Fruit fly (Drosophila melanogaster) whole organism, prepupa: Measurements from ENCODE around the gene scf.

Experiments
- Blimp-1 ChIP-seq: fragments of 200-800 bp; sonication (Bioruptor generic); optimal IDR thresholded peaks from 3 replicates; lab custom pipeline; 2017; ENCODE audit warnings: missing biosample characterization, missing genetic modification characterization, mild to moderate bottlenecking, moderate library complexity, missing genetic modification reagents
- CG10631 ChIP-seq: fragments of 200-800 bp; sonication (Bioruptor generic); optimal IDR thresholded peaks from 2 replicates; lab custom pipeline; 2016; ENCODE audit warnings: missing biosample characterization, missing genetic modification characterization
- CG10669 ChIP-seq: fragments of 200-800 bp; sonication (Bioruptor generic); optimal IDR thresholded peaks from 3 replicates; lab custom pipeline; 2018; ENCODE audit warnings: missing biosample characterization, mild to moderate bottlenecking, missing genetic modification characterization, moderate library complexity
- CG11294 ChIP-seq: fragments of 200-800 bp; sonication (Bioruptor generic); IDR thresholded peaks from 2 replicates; pipeline ENCODE4 v1.3.6; 2022; ENCODE audit warnings: missing biosample characterization, missing genetic modification characterization
- CG11762 ChIP-seq: fragments of 200-800 bp; sonication (Bioruptor generic); optimal IDR thresholded peaks from 3 replicates; lab custom pipeline; 2016; ENCODE audit warnings: missing biosample characterization, missing genetic modification characterization; ENCODE audit not compliant: insufficient read depth
- CG11902 ChIP-seq: fragments of 200-800 bp; sonication (Bioruptor generic); optimal IDR thresholded peaks from 3 replicates; lab custom pipeline; 2016; ENCODE audit warnings: missing biosample characterization, missing genetic modification characterization
- CG15336 ChIP-seq: fragments of 200-800 bp; sonication (Bioruptor generic); IDR thresholded peaks from 2 replicates; pipeline ENCODE4 v1.3.6; 2022; ENCODE audit warnings: missing biosample characterization, missing genetic modification characterization
- CG1621 ChIP-seq: fragments of 200-800 bp; sonication (Bioruptor generic); optimal IDR thresholded peaks from 3 replicates; lab custom pipeline; 2018; ENCODE audit warnings: missing biosample characterization, mild to moderate bottlenecking, missing genetic modification characterization
- CG3032 ChIP-seq: fragments of 200-800 bp; optimal IDR thresholded peaks from 2 replicates; lab custom pipeline; 2019; ENCODE audit warnings: missing biosample characterization, mild to moderate bottlenecking, missing genetic modification characterization, moderate library complexity
- CG31627 ChIP-seq: fragments of 200-800 bp; sonication (Bioruptor generic); optimal IDR thresholded peaks from 3 replicates; lab custom pipeline; 2016; ENCODE audit warnings: missing biosample characterization, missing genetic modification characterization
- CG32006 ChIP-seq: fragments of 200-800 bp; sonication (Bioruptor generic); optimal IDR thresholded peaks from 3 replicates; lab custom pipeline; 2017; ENCODE audit warnings: missing biosample characterization, mild to moderate bottlenecking, missing genetic modification characterization
- CG34406 ChIP-seq: fragments of 200-800 bp; sonication (Bioruptor generic); optimal IDR thresholded peaks from 3 replicates; lab custom pipeline; 2016; ENCODE audit warnings: missing biosample characterization, missing genetic modification characterization
- CG3919 ChIP-seq: fragments of 200-800 bp; sonication (Bioruptor generic); optimal IDR thresholded peaks from 3 replicates; lab custom pipeline; 2016; ENCODE audit warnings: missing biosample characterization, missing genetic modification characterization
- CG4318 ChIP-seq: fragments of 200-800 bp; sonication (Bioruptor generic); optimal IDR thresholded peaks from 3 replicates; lab custom pipeline; 2017; ENCODE audit warnings: missing biosample characterization, mild to moderate bottlenecking, missing genetic modification characterization
- CG6163 ChIP-seq: fragments of 200-800 bp; sonication (Bioruptor generic); IDR thresholded peaks from 3 replicates; pipeline ENCODE4 v1.3.6; 2022; ENCODE audit warnings: missing biosample characterization, missing genetic modification characterization
- CG6276 ChIP-seq: fragments of 200-800 bp; sonication (Bioruptor generic); optimal IDR thresholded peaks from 2 replicates; lab custom pipeline; 2017; ENCODE audit warnings: missing biosample characterization, mild to moderate bottlenecking, missing genetic modification characterization
- CG6792 ChIP-seq: fragments of 200-800 bp; sonication (Bioruptor generic); optimal IDR thresholded peaks from 3 replicates; lab custom pipeline; 2016; ENCODE audit warnings: missing biosample characterization, missing genetic modification characterization
- CG6808 ChIP-seq: fragments of 200-800 bp; sonication (Bioruptor generic); optimal IDR thresholded peaks from 3 replicates; lab custom pipeline; 2017; ENCODE audit warnings: missing biosample characterization, missing genetic modification characterization, mild to moderate bottlenecking, moderate library complexity, missing genetic modification reagents
- CG6854 ChIP-seq: fragments of 200-800 bp; sonication (Bioruptor generic); optimal IDR thresholded peaks from 2 replicates; lab custom pipeline; 2017; ENCODE audit warnings: missing biosample characterization, mild to moderate bottlenecking, missing genetic modification characterization
- CG7368 ChIP-seq: fragments of 200-800 bp; sonication (Bioruptor generic); optimal IDR thresholded peaks from 3 replicates; lab custom pipeline; 2016; ENCODE audit warnings: missing biosample characterization, missing genetic modification characterization
- CG8119 ChIP-seq: fragments of 200-800 bp; sonication (Bioruptor generic); IDR thresholded peaks from 3 replicates; pipeline ENCODE4 v1.3.6; 2022; ENCODE audit warnings: missing biosample characterization, missing genetic modification characterization
- CG8632 ChIP-seq: fragments of 200-800 bp; sonication (Bioruptor generic); optimal IDR thresholded peaks from 3 replicates; lab custom pipeline; 2016; ENCODE audit warnings: missing biosample characterization, missing genetic modification characterization
- Eip75B ChIP-seq: fragments of 200-800 bp; sonication (Bioruptor generic); optimal IDR thresholded peaks from 3 replicates; lab custom pipeline; 2016; ENCODE audit warnings: missing biosample characterization, missing genetic modification characterization
- Eip78C ChIP-seq: fragments of 200-800 bp; sonication (Bioruptor generic); peaks from one replicate; lab custom pipeline; 2016; ENCODE audit warnings: missing biosample characterization, missing genetic modification characterization
- Eip93F ChIP-seq: fragments of 200-800 bp; sonication (Bioruptor generic); optimal IDR thresholded peaks from 2 replicates; lab custom pipeline; 2016; ENCODE audit warnings: missing biosample characterization, mild to moderate bottlenecking, missing genetic modification characterization
- Ets21C ChIP-seq: fragments of 200-800 bp; sonication (Bioruptor generic); optimal IDR thresholded peaks from 3 replicates; lab custom pipeline; 2016; ENCODE audit warnings: missing biosample characterization, missing genetic modification characterization
- Ets96B ChIP-seq: fragments of 200-800 bp; optimal IDR thresholded peaks from 2 replicates; lab custom pipeline; 2019; ENCODE audit warnings: missing biosample characterization, mild to moderate bottlenecking, missing genetic modification characterization, moderate library complexity
- Gug ChIP-seq: fragments of 200-800 bp; sonication (Bioruptor generic); IDR thresholded peaks from 2 replicates; pipeline ENCODE4 v1.3.6; 2022; ENCODE audit warnings: missing biosample characterization, missing genetic modification characterization
- Hr38 ChIP-seq: sonication (Bioruptor generic); optimal IDR thresholded peaks from 2 replicates; lab custom pipeline; 2016; ENCODE audit warnings: missing biosample characterization, missing genetic modification characterization
- Hr39 ChIP-seq: fragments of 200-800 bp; sonication (Bioruptor generic); optimal IDR thresholded peaks from 2 replicates; lab custom pipeline; 2016; ENCODE audit warnings: missing biosample characterization, missing genetic modification characterization
- Hr4 ChIP-seq: fragments of 200-800 bp; sonication (Bioruptor generic); optimal IDR thresholded peaks from 3 replicates; lab custom pipeline; 2016; ENCODE audit warnings: missing biosample characterization, missing genetic modification characterization
- Lpt ChIP-seq: fragments of 200-800 bp; sonication (Bioruptor generic); optimal IDR thresholded peaks from 3 replicates; lab custom pipeline; 2016; ENCODE audit warnings: missing biosample characterization, missing genetic modification characterization
- Met ChIP-seq: fragments of 200-800 bp; sonication (Bioruptor generic); optimal IDR thresholded peaks from 3 replicates; lab custom pipeline; 2016; ENCODE audit warnings: missing biosample characterization, missing genetic modification characterization
- OdsH ChIP-seq: fragments of 200-800 bp; sonication (Bioruptor generic); optimal IDR thresholded peaks from 3 replicates; lab custom pipeline; 2016; ENCODE audit warnings: missing biosample characterization, missing genetic modification characterization
- Smox ChIP-seq: fragments of 200-800 bp; sonication (Bioruptor generic); optimal IDR thresholded peaks from 3 replicates; lab custom pipeline; 2016; ENCODE audit warnings: missing biosample characterization, missing genetic modification characterization
- Sox102F ChIP-seq: fragments of 200-800 bp; sonication (Bioruptor generic); optimal IDR thresholded peaks from 2 replicates; lab custom pipeline; 2016; ENCODE audit warnings: missing biosample characterization, mild to moderate bottlenecking, missing genetic modification characterization
- Sox14 ChIP-seq: fragments of 200-800 bp; sonication (Bioruptor generic); optimal IDR thresholded peaks from 3 replicates; lab custom pipeline; 2016; ENCODE audit warnings: missing biosample characterization, missing genetic modification characterization
- Sox15 ChIP-seq: fragments of 200-800 bp; sonication (Bioruptor generic); optimal IDR thresholded peaks from 3 replicates; lab custom pipeline; 2016; ENCODE audit warnings: missing biosample characterization, missing genetic modification characterization
- achi ChIP-seq: fragments of 200-800 bp; sonication (Bioruptor generic); optimal IDR thresholded peaks from 3 replicates; lab custom pipeline; 2016; ENCODE audit warnings: missing biosample characterization, missing genetic modification characterization
- acj6 ChIP-seq: fragments of 200-800 bp; sonication (Bioruptor generic); optimal IDR thresholded peaks from 3 replicates; lab custom pipeline; 2016; ENCODE audit warnings: missing biosample characterization, missing genetic modification characterization
- cyc ChIP-seq: fragments of 200-800 bp; sonication (Bioruptor generic); optimal IDR thresholded peaks from 3 replicates; lab custom pipeline; 2016; ENCODE audit warnings: missing biosample characterization, missing genetic modification characterization
- dsx ChIP-seq: fragments of 200-800 bp; optimal IDR thresholded peaks from 3 replicates; lab custom pipeline; 2019; ENCODE audit warnings: missing biosample characterization, mild to moderate bottlenecking, missing genetic modification characterization, moderate library complexity; ENCODE audit not compliant: poor library complexity, severe bottlenecking
- esn ChIP-seq: fragments of 200-800 bp; sonication (Bioruptor generic); optimal IDR thresholded peaks from 2 replicates; lab custom pipeline; 2016; ENCODE audit warnings: missing biosample characterization, mild to moderate bottlenecking, missing genetic modification characterization, moderate library complexity
- fd59A ChIP-seq: fragments of 200-800 bp; sonication (Bioruptor generic); optimal IDR thresholded peaks from 2 replicates; lab custom pipeline; 2017; ENCODE audit warnings: missing biosample characterization, mild to moderate bottlenecking, missing genetic modification characterization, missing genetic modification reagents
- fd85E ChIP-seq: fragments of 200-800 bp; sonication (Bioruptor generic); optimal IDR thresholded peaks from 3 replicates; lab custom pipeline; 2016; ENCODE audit warnings: missing biosample characterization, missing genetic modification characterization
- fkh ChIP-seq: fragments of 200-800 bp; sonication (Bioruptor generic); optimal IDR thresholded peaks from 3 replicates; lab custom pipeline; 2017; ENCODE audit warnings: missing biosample characterization, mild to moderate bottlenecking, missing genetic modification characterization, moderate library complexity
- lz ChIP-seq: fragments of 200-800 bp; sonication (Bioruptor generic); optimal IDR thresholded peaks from 3 replicates; lab custom pipeline; 2016; ENCODE audit warnings: missing biosample characterization, missing genetic modification characterization
- net ChIP-seq: fragments of 200-800 bp; sonication (Bioruptor generic); optimal IDR thresholded peaks from 3 replicates; lab custom pipeline; 2016; ENCODE audit warnings: missing biosample characterization, missing genetic modification characterization
- salr ChIP-seq, 2 experiments: fragments of 200-800 bp; sonication (Bioruptor generic); optimal IDR thresholded peaks; 3 replicates each; lab custom pipeline; 2016 to 2018; ENCODE audit warnings: missing biosample characterization in 2 of 2, missing genetic modification characterization in 2 of 2, mild to moderate bottlenecking in 1 of 2
- spab ChIP-seq: fragments of 200-800 bp; sonication (Bioruptor generic); optimal IDR thresholded peaks from 2 replicates; lab custom pipeline; 2017; ENCODE audit warnings: missing biosample characterization, mild to moderate bottlenecking, missing genetic modification characterization, missing genetic modification reagents
- ss ChIP-seq, 2 experiments: fragments of 200-800 bp; sonication (Bioruptor generic); optimal IDR thresholded peaks; 2 replicates in 1 of 2; 3 replicates in 1 of 2; lab custom pipeline; 2017 to 2018; ENCODE audit warnings: mild to moderate bottlenecking in 2 of 2, missing biosample characterization in 2 of 2, missing genetic modification characterization in 2 of 2, moderate library complexity in 1 of 2
- svp ChIP-seq: fragments of 200-800 bp; sonication (Bioruptor generic); peaks from one replicate; lab custom pipeline; 2016; ENCODE audit warnings: missing biosample characterization, missing genetic modification characterization
- vri ChIP-seq: fragments of 200-800 bp; sonication (Bioruptor generic); optimal IDR thresholded peaks from 3 replicates; lab custom pipeline; 2016; ENCODE audit warnings: missing biosample characterization, mild to moderate bottlenecking, missing genetic modification characterization

Gene scf

dm6 chr3L:1335428-1335764, 36.9 kb downstream of the scf start:
- no peak for TF ChIP-seq CG6276 (GFP tag; lab: Kevin White, UChicago)
- peak; percentile 88 for TF ChIP-seq svp (GFP tag; lab: Kevin White, UChicago)
- TF ChIP-seq achi (GFP tag; lab: Kevin White, UChicago): peak; percentile 58
- TF ChIP-seq CG6854 (GFP tag; lab: Kevin White, UChicago): no peak
- TF ChIP-seq cyc (GFP tag; lab: Kevin White, UChicago): peak; percentile 56
- TF ChIP-seq vri (GFP tag; lab: Kevin White, UChicago): peak; percentile 90
- TF ChIP-seq salr (GFP tag; optimal IDR thresholded peaks at IDR 0.05; lab: Kevin White, UChicago): no peak
- peak; percentile 68 for TF ChIP-seq esn (GFP tag; lab: Kevin White, UChicago)
- no peak for TF ChIP-seq Ets96B (tag; lab: Kevin White, UChicago)
- TF ChIP-seq OdsH (GFP tag; lab: Kevin White, UChicago): peak; percentile 59
- TF ChIP-seq net (GFP tag; lab: Kevin White, UChicago): peak; percentile 55
- TF ChIP-seq ss (GFP tag; optimal IDR thresholded peaks at IDR 0.05; lab: Kevin White, UChicago): no peak
- TF ChIP-seq CG11902: no peak
- TF ChIP-seq Sox14 (GFP tag; lab: Kevin White, UChicago): peak; percentile 67
- TF ChIP-seq Hr4: peak; percentile 86
- peak; percentile 81 for TF ChIP-seq CG11294 (GFP tag; lab: Robert Waterston, UW)
- peak; percentile 60 for TF ChIP-seq CG31627
- peak; percentile 57 for TF ChIP-seq acj6
- no peak for TF ChIP-seq CG3032 (tag; lab: Kevin White, UChicago)
- TF ChIP-seq fd59A (GFP tag; lab: Kevin White, UChicago): no peak
- TF ChIP-seq CG3919 (GFP tag; lab: Kevin White, UChicago): peak; percentile 69
- TF ChIP-seq CG1621 (tag; lab: Kevin White, UChicago): no peak
- no peak for TF ChIP-seq Blimp-1 (GFP tag; lab: Kevin White, UChicago)
- no peak for TF ChIP-seq Hr38
- no peak for TF ChIP-seq dsx (GFP tag; lab: Kevin White, UChicago)
- no peak for TF ChIP-seq CG6808 (GFP tag; lab: Kevin White, UChicago)
- TF ChIP-seq Smox (GFP tag; lab: Kevin White, UChicago): no peak
- TF ChIP-seq CG32006 (GFP tag; lab: Kevin White, UChicago): peak; percentile 67
- no peak for TF ChIP-seq fd85E
- peak; percentile 62 for TF ChIP-seq Lpt
- no peak for TF ChIP-seq fkh (GFP tag; lab: Kevin White, UChicago)
- no peak for TF ChIP-seq CG4318 (GFP tag; lab: Kevin White, UChicago)
- peak; percentile 64 for TF ChIP-seq Met
- TF ChIP-seq Gug (GFP tag; lab: Robert Waterston, UW): peak; percentile 70
- peak; percentile 41 for TF ChIP-seq CG7368 (GFP tag; lab: Kevin White, UChicago)
- peak; percentile 65 for TF ChIP-seq Hr39 (GFP tag; lab: Kevin White, UChicago)
- peak; percentile 24 for TF ChIP-seq CG34406
- TF ChIP-seq CG15336 (GFP tag; lab: Robert Waterston, UW): peak; percentile 86
- no peak for TF ChIP-seq spab (GFP tag; lab: Kevin White, UChicago)
- TF ChIP-seq CG6163 (GFP tag; lab: Robert Waterston, UW): peak; percentile 81
- TF ChIP-seq CG8119 (GFP tag; lab: Robert Waterston, UW): peak; percentile 61; the same call in 1 of the 3 replicates
- TF ChIP-seq CG6792 (GFP tag; lab: Kevin White, UChicago): peak; percentile 17
- peak; percentile 51 for TF ChIP-seq Sox102F (GFP tag; lab: Kevin White, UChicago)
- TF ChIP-seq Eip75B: peak; percentile 46
- no peak for TF ChIP-seq CG8632 (GFP tag; lab: Kevin White, UChicago)
- TF ChIP-seq Eip93F: no peak
- TF ChIP-seq CG10669 (GFP tag; lab: Kevin White, UChicago): peak; percentile 16
- peak; percentile 26 for TF ChIP-seq CG11762
- TF ChIP-seq Eip78C (GFP tag; lab: Kevin White, UChicago): peak; percentile 94
- peak; percentile 61 for TF ChIP-seq lz
- TF ChIP-seq CG10631 (GFP tag; lab: Kevin White, UChicago): peak; percentile 26
- TF ChIP-seq Sox15 (GFP tag; lab: Kevin White, UChicago): no peak
- no peak for TF ChIP-seq Ets21C (GFP tag; lab: Kevin White, UChicago)
